Fruit fly (Drosophila melanogaster) whole organism: ENCODE measurements around the gene ltl.

Experiments used
- CG8478 ChIP-seq: fragments of >200 bp; optimal IDR thresholded peaks from 2 replicates; lab custom pipeline; 2018; ENCODE audit warnings: inconsistent platforms
- Dll ChIP-seq: fragments of >200 bp; optimal IDR thresholded peaks from 2 replicates; lab custom pipeline; 2017
- EcR ChIP-seq, 2 experiments: fragments of >200 bp; optimal IDR thresholded peaks; 2 replicates each; lab custom pipeline; 2017; ENCODE audit warnings: missing biosample characterization in 2 of 2, missing genetic modification characterization in 2 of 2, missing genetic modification reagents in 2 of 2
- pan ChIP-seq: fragments of >200 bp; optimal IDR thresholded peaks from 2 replicates; lab custom pipeline; 2017
- psq ChIP-seq: fragments of >200 bp; optimal IDR thresholded peaks from 2 replicates; lab custom pipeline; 2017
- usp ChIP-seq: fragments of >200 bp; optimal IDR thresholded peaks from 2 replicates; lab custom pipeline; 2017; ENCODE audit warnings: missing biosample characterization, missing genetic modification characterization, mixed read lengths

ltl gene

dm6 chr3L:7520619-7521018 is 1.8 kb downstream of the ltl start:
- TF ChIP-seq usp (GFP tag; lab: Kevin White, UChicago) (no peak), Dll (lab: Kevin White, UChicago) (no peak), psq (lab: Kevin White, UChicago) (no peak)

dm6 chr3L:7521847-7522246 is 3.0 kb downstream of the ltl start:
- no peak for TF ChIP-seq psq (lab: Kevin White, UChicago)
- no peak for TF ChIP-seq EcR (GFP tag; optimal IDR thresholded peaks at IDR 0.05; lab: Kevin White, UChicago)
- no peak for TF ChIP-seq usp (GFP tag; lab: Kevin White, UChicago)
- no peak for TF ChIP-seq CG8478
- no peak for TF ChIP-seq Dll (lab: Kevin White, UChicago)
- TF ChIP-seq pan: no peak

dm6 chr3L:7527661-7528379 is 9.0 kb downstream of the ltl start:
- TF ChIP-seq pan (no peak), usp (GFP tag; lab: Kevin White, UChicago) (no peak), psq (lab: Kevin White, UChicago) (no peak), Dll (lab: Kevin White, UChicago) (no peak), EcR (GFP tag; optimal IDR thresholded peaks at IDR 0.05; lab: Kevin White, UChicago) (no peak), CG8478 (no peak)

DNA sequence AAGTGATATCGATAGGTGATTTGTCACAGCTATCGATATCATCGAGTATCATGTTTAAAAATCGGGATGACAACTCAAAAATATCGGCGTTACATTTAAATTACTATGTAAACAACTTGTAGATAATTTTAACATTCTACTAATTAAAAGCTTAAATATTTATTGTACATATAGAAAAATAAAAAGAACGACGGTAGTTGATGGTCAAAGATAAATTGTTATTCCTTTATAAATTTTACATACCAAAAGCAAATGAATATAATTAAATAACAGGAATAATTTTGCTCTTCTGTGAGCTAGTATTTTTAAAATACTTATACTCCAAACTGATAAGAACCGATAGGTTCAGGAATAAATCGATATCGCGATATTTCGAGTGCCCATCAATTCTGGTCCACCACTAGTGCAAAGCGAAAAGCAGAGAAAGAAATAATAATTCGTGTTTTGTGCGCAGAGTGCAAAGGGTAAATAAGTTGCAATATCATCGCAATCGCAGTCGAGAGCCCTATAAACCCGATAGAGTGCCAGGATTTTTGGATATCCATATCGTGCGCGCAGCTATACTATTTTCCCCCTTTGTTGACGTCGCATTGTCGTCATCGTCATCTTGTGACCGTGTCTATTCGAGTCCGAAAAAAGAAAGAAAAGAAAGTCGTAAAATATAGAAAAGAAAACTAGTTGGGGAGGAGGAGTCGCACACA is 9.7 kb downstream of the ltl start, which contains the start of gene lqf:
Gene lqf, plus strand, starts transcription at position 401 of the 701 bp plus-strand sequence.
- TF ChIP-seq psq (lab: Kevin White, UChicago) (no peak), usp (GFP tag; lab: Kevin White, UChicago) (no peak), pan (no peak), Dll (lab: Kevin White, UChicago) (no peak), EcR (GFP tag; optimal IDR thresholded peaks at IDR 0.05; lab: Kevin White, UChicago) (no peak), CG8478 (no peak)

DNA sequence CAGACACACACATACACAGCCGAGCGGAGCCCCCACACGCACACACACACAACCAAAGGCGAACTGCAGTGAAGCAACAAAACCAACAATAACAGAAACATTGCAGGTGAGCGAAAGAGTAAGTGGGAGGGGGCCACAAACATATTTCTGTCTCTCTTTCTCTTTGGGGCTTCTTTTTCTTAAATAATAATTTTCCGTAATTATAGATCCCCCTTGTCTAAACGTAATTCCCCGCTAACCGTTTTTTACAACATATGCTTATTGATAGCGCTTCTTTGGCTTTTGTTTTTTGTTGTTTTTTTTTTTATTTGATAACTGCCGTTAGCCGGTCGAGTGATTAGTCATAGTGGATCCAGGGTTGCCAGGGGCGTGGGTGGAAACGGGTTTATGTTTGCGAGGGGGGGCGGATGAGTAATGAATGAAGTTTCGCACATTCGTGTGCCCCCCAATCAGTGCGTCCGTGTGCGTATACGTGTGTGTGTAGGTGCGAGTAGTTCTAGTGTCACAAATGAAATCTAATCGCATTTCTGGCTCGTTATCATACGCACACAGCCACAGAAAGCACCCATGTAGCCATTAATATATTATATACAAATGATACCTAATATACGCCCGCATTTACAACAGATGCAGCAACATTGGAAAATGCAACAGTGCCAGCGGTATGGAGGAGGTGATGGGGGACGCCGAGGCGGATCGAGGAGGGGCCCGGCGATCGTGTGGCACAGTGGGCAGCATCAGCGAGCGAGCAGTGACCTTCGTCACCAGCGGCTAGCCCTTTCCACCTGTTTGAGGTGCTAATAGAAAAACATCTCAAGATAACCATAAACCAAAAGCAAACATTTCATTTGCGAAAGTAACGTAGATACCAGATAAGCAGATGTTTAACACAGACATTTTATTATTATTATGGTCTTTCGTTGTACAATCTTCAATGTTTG is 10.6 kb downstream of the ltl start:
- TF ChIP-seq EcR (GFP tag; optimal IDR thresholded peaks at IDR 0.05; lab: Kevin White, UChicago) (no peak), Dll (lab: Kevin White, UChicago) (no peak), CG8478 (no peak), psq (lab: Kevin White, UChicago) (no peak), pan (no peak)

dm6 chr3L:7530461-7531338 is 11.9 kb downstream of the ltl start:
- TF ChIP-seq usp (GFP tag; lab: Kevin White, UChicago) (no peak), EcR (GFP tag; optimal IDR thresholded peaks at IDR 0.05; lab: Kevin White, UChicago) (peak in 1 of 2 experiments; percentile 15)

dm6 chr3L:7539736-7540135 is 20.9 kb downstream of the ltl start, which contains the start of gene CG16998:
Gene CG16998, minus strand, starts transcription at chr3L:7539836.
- no peak for TF ChIP-seq Dll (lab: Kevin White, UChicago)
- TF ChIP-seq usp (GFP tag; lab: Kevin White, UChicago): no peak
- TF ChIP-seq CG8478: no peak
- TF ChIP-seq psq (lab: Kevin White, UChicago): no peak
- TF ChIP-seq EcR (GFP tag; optimal IDR thresholded peaks at IDR 0.05; lab: Kevin White, UChicago): no peak
- no peak for TF ChIP-seq pan

dm6 chr3L:7541068-7541467 is 22.3 kb downstream of the ltl start, which contains the start of gene CG32374:
Gene CG32374, minus strand, starts transcription at chr3L:7541168.
- TF ChIP-seq EcR (GFP tag; optimal IDR thresholded peaks at IDR 0.05; lab: Kevin White, UChicago) (no peak), Dll (lab: Kevin White, UChicago) (no peak), pan (no peak), usp (GFP tag; lab: Kevin White, UChicago) (no peak), psq (lab: Kevin White, UChicago) (no peak), CG8478 (no peak)

- TF ChIP-seq EcR (GFP tag; optimal IDR thresholded peaks at IDR 0.05; lab: Kevin White, UChicago) (no peak), usp (GFP tag; lab: Kevin White, UChicago) (no peak), Dll (lab: Kevin White, UChicago) (no peak), pan (no peak)
Observed at dm6 chr3L:7542357-7542756, 23.6 kb downstream of the ltl start, which contains the start of gene CG32376. Gene CG32376, minus strand, starts transcription at chr3L:7542457.

DNA sequence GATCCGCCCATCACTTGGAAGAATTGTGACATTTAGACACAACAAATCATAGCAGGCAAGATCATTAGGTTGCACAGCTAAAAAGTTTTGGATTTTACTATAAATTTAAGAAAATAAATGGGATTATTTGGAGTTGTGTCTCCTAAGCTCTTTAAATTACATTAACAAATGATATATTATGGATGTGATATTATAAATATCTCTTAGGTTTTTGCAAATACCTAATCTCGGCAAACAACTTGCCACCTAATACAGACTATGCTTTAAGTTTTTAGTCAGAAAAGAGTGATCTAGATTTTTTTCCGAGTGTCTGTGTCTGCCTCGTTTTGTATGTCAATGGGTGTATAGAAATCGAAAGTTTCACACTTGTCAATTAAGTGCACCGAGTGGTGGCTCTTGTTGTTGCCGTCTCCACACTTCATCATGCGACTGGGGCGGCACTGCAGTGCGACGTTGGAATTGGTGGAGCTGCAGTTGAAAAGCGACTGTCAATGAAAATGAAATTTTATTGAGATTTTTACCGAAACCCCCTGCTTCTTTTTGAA is 25.9 kb downstream of the ltl start:
- TF ChIP-seq EcR (GFP tag; optimal IDR thresholded peaks at IDR 0.05; lab: Kevin White, UChicago) (no peak), psq (lab: Kevin White, UChicago) (no peak), CG8478 (no peak), Dll (lab: Kevin White, UChicago) (no peak), usp (GFP tag; lab: Kevin White, UChicago) (no peak), pan (no peak)
